Worm (Caenorhabditis elegans) whole organism, late embryonic: ENCODE results near the gene feh-1.

Source experiments
- ceh-31 ChIP-seq: sonication (generic microtip); optimal IDR thresholded peaks from 2 replicates; lab custom pipeline; 2016; ENCODE audit warnings: missing genetic modification characterization, missing compliant biosample characterization
- eyg-1 ChIP-seq: sonication (generic microtip); optimal IDR thresholded peaks from 2 replicates; lab custom pipeline; 2016; ENCODE audit warnings: missing genotype, missing genetic modification characterization, missing compliant biosample characterization
- nfya-1 ChIP-seq: sonication (generic microtip); optimal IDR thresholded peaks from 2 replicates; lab custom pipeline; 2017; ENCODE audit warnings: missing genetic modification characterization, mild to moderate bottlenecking, missing compliant biosample characterization, antibody characterized with exemption, moderate library complexity
- ref-2 ChIP-seq: sonication (generic microtip); optimal IDR thresholded peaks from 2 replicates; lab custom pipeline; 2016; ENCODE audit warnings: missing genetic modification characterization, missing compliant biosample characterization
- syd-9 ChIP-seq: sonication (generic microtip); optimal IDR thresholded peaks from 2 replicates; lab custom pipeline; 2016; ENCODE audit warnings: mild to moderate bottlenecking, missing genetic modification characterization, moderate library complexity, missing compliant biosample characterization
- unc-86 ChIP-seq: sonication (generic microtip); optimal IDR thresholded peaks from 2 replicates; lab custom pipeline; 2016; ENCODE audit warnings: missing genetic modification characterization, missing compliant biosample characterization

ce11 chrIII:2530313-2530712, 19.4 kb upstream of the feh-1 start, which contains the start of gene cone-1:
- TF ChIP-seq unc-86 (tag; lab: Kevin White, UChicago): no peak
- TF ChIP-seq ceh-31 (tag; lab: Kevin White, UChicago): no peak
- no peak for TF ChIP-seq syd-9
- TF ChIP-seq eyg-1: no peak
- TF ChIP-seq nfya-1 (tag; lab: Kevin White, UChicago): no peak
- no peak for TF ChIP-seq ref-2
